Fruit fly (Drosophila melanogaster): ENCODE measurements around the gene lin-28.
A peak's percentile ranks its signal among the peaks of the same experiment; 100 is the strongest.

The lin-28 gene

DNA sequence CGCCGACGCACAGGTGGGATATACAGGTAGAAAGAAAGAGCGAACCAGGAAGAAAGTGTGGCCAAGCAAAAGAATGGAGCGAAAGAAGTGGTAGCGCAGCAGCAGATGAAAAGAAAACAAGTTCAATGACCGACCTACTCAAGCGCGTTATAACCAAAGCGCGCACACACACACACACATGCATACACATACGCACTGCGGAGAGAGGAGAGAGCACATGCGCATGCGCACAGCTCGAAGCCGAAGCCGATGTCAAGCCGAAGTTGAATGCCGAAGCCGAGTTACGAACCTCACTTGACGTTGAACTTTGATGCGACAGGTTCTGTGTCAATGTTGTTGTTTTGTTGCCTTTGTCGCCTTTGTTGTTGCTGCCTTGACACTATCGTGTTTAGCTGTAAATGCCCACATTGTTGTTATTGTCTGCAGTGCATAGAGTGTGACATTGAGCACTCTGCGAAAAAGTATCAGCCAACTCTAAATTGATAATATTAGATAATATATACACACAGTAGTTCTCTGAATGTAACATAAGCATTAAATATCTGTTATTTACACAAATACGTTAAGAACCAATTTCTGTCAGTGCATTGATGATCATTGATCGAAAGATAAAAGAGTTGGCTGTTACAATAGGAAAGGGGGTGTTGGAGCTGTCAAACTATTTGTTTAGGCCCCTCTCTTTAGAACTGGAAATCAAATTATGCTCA is 20.1 kb upstream of the lin-28 start:
- peak; percentile 27 for TF ChIP-seq Dif (GFP tag; optimal IDR thresholded peaks at IDR 0.05; ENCODE audit: partially characterized antibody)
- TF ChIP-seq h (GFP tag; optimal IDR thresholded peaks at IDR 0.05): no peak
- peak; percentile 78 for TF ChIP-seq psq (GFP tag; optimal IDR thresholded peaks at IDR 0.05)
- peak in 1 of 2 experiments; percentile 26 for TF ChIP-seq dl (GFP tag; optimal IDR thresholded peaks at IDR 0.05; ENCODE audit: insufficient read depth in 1 of 2, partially characterized antibody in 2 of 2)
- TF ChIP-seq Dfd (GFP tag; optimal IDR thresholded peaks at IDR 0.05): peak; percentile 66
- no peak for TF ChIP-seq Sp1 (GFP tag; optimal IDR thresholded peaks at IDR 0.05)

dm6 chr3L:5635237-5636025 is 19.1 kb upstream of the lin-28 start:
- TF ChIP-seq Hr83 (GFP tag; optimal IDR thresholded peaks at IDR 0.05; ENCODE audit: poor library complexity, severe bottlenecking): no peak
- no peak for TF ChIP-seq sv (GFP tag; optimal IDR thresholded peaks at IDR 0.05)
- TF ChIP-seq CG32264 (GFP tag; optimal IDR thresholded peaks at IDR 0.05): no peak
- TF ChIP-seq fru (GFP tag; optimal IDR thresholded peaks at IDR 0.05): peak; percentile 4
- TF ChIP-seq CrebA (GFP tag; optimal IDR thresholded peaks at IDR 0.05; ENCODE audit: borderline replicate concordance): no peak
- TF ChIP-seq Mio (GFP tag; optimal IDR thresholded peaks at IDR 0.05): no peak
- TF ChIP-seq foxo (GFP tag; optimal IDR thresholded peaks at IDR 0.05): peak in 1 of 2 experiments; percentile 4
- no peak for TF ChIP-seq dmrt93B (GFP tag; optimal IDR thresholded peaks at IDR 0.05)
- TF ChIP-seq usp (GFP tag; optimal IDR thresholded peaks at IDR 0.05): no peak
- TF ChIP-seq HLH106 (tag; optimal IDR thresholded peaks at IDR 0.05): no peak
- no peak for TF ChIP-seq Rel (GFP tag; optimal IDR thresholded peaks at IDR 0.05)
- TF ChIP-seq Rel (tag; optimal IDR thresholded peaks at IDR 0.05): no peak
- no peak for TF ChIP-seq GATAd (GFP tag; optimal IDR thresholded peaks at IDR 0.05)
- no peak for TF ChIP-seq Dif (GFP tag; optimal IDR thresholded peaks at IDR 0.05; ENCODE audit: partially characterized antibody)
- no peak for TF ChIP-seq Abd-B (GFP tag; optimal IDR thresholded peaks at IDR 0.05)
- no peak for TF ChIP-seq N (GFP tag; optimal IDR thresholded peaks at IDR 0.05)
- TF ChIP-seq brk (GFP tag; optimal IDR thresholded peaks at IDR 0.05): no peak
- no peak for TF ChIP-seq Dfd (GFP tag; optimal IDR thresholded peaks at IDR 0.05)

DNA sequence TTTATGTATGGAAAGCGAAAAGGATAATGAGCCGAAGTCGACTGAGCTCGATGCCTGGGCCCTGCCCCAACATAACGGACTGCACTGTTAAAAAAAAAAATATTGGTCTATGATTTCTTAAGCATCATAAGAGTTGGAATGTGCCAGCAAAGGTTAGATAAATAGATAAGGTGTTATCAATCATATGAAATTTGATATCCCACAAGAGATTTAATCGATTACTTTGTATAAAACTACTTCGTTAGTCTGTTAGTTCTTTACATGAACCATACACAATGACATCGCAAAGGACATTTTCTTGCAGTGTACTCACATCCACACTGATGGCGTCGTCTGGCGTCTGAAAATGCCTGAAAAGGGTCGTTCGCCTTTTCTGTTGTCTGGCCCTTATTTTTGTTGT is 17.0 kb upstream of the lin-28 start:
- TF ChIP-seq Hr83 (GFP tag; optimal IDR thresholded peaks at IDR 0.05; ENCODE audit: poor library complexity, severe bottlenecking) (no peak), CG9705 (GFP tag; optimal IDR thresholded peaks at IDR 0.05) (peak; percentile 25), brk (GFP tag; optimal IDR thresholded peaks at IDR 0.05) (no peak), ey (GFP tag; optimal IDR thresholded peaks at IDR 0.05) (peak; percentile 54), psq (GFP tag; optimal IDR thresholded peaks at IDR 0.05) (peak; percentile 48), dl (GFP tag; optimal IDR thresholded peaks at IDR 0.05; ENCODE audit: insufficient read depth in 1 of 2, partially characterized antibody in 2 of 2) (no peak), Sp1 (GFP tag; optimal IDR thresholded peaks at IDR 0.05) (peak; percentile 63), sv (GFP tag; optimal IDR thresholded peaks at IDR 0.05) (no peak), HLH106 (tag; optimal IDR thresholded peaks at IDR 0.05) (peak; percentile 58), N (GFP tag; optimal IDR thresholded peaks at IDR 0.05) (no peak), lola (GFP tag; optimal IDR thresholded peaks at IDR 0.05) (no peak), Rel (GFP tag; optimal IDR thresholded peaks at IDR 0.05) (no peak), Rel (tag; optimal IDR thresholded peaks at IDR 0.05) (no peak), rgr (GFP tag; optimal IDR thresholded peaks at IDR 0.05) (peak; percentile 43), Myc (optimal IDR thresholded peaks at IDR 0.05) (no peak), tai (GFP tag; optimal IDR thresholded peaks at IDR 0.05) (no peak), woc (GFP tag; optimal IDR thresholded peaks at IDR 0.05) (no peak), Dfd (GFP tag; optimal IDR thresholded peaks at IDR 0.05) (no peak), jim (GFP tag; optimal IDR thresholded peaks at IDR 0.05) (no peak), fru (GFP tag; optimal IDR thresholded peaks at IDR 0.05) (peak; percentile 65), h (GFP tag; optimal IDR thresholded peaks at IDR 0.05) (peak; percentile 58), foxo (GFP tag; optimal IDR thresholded peaks at IDR 0.05) (peak in 1 of 2 experiments; percentile 61), GATAd (GFP tag; optimal IDR thresholded peaks at IDR 0.05) (no peak), pan (optimal IDR thresholded peaks at IDR 0.05) (no peak), sage (GFP tag; optimal IDR thresholded peaks at IDR 0.05) (no peak), Vsx2 (GFP tag; optimal IDR thresholded peaks at IDR 0.05; ENCODE audit: partially characterized antibody) (no peak), Abd-B (GFP tag; optimal IDR thresholded peaks at IDR 0.05) (no peak), Hnf4 (GFP tag; optimal IDR thresholded peaks at IDR 0.05) (no peak), Mio (GFP tag; optimal IDR thresholded peaks at IDR 0.05) (no peak), Dif (GFP tag; optimal IDR thresholded peaks at IDR 0.05; ENCODE audit: partially characterized antibody) (no peak), Hr78 (GFP tag; optimal IDR thresholded peaks at IDR 0.05) (no peak), OdsH (GFP tag; optimal IDR thresholded peaks at IDR 0.05) (peak; percentile 43), usp (GFP tag; optimal IDR thresholded peaks at IDR 0.05) (no peak), dsf (GFP tag; optimal IDR thresholded peaks at IDR 0.05; ENCODE audit: borderline replicate concordance) (no peak), dmrt93B (GFP tag; optimal IDR thresholded peaks at IDR 0.05) (peak; percentile 10), CrebA (GFP tag; optimal IDR thresholded peaks at IDR 0.05; ENCODE audit: borderline replicate concordance) (no peak), Jra (GFP tag; optimal IDR thresholded peaks at IDR 0.05) (no peak), br (GFP tag; optimal IDR thresholded peaks at IDR 0.05) (peak; percentile 31), CG32264 (GFP tag; optimal IDR thresholded peaks at IDR 0.05) (no peak)
